Worm (Caenorhabditis elegans) whole organism, L1 larva: ENCODE results near the gene F12F6.7.

Experiments
- C04F5.9 ChIP-seq: sonication (generic microtip); optimal IDR thresholded peaks from 2 replicates; lab custom pipeline; 2016; ENCODE audit warnings: missing genetic modification characterization, missing compliant biosample characterization
- C16A3.4 ChIP-seq: fragments of 150-350 bp; optimal IDR thresholded peaks from 2 replicates; lab custom pipeline; 2014; ENCODE audit warnings: missing biosample characterization, missing genetic modification characterization
- C34B4.2 ChIP-seq: sonication (generic microtip); optimal IDR thresholded peaks from 2 replicates; lab custom pipeline; 2017; ENCODE audit warnings: mild to moderate bottlenecking, missing genetic modification characterization, missing compliant biosample characterization
- aha-1 ChIP-seq: fragments of 150-350 bp; optimal IDR thresholded peaks from 2 replicates; lab custom pipeline; 2014; ENCODE audit warnings: missing biosample characterization, missing genetic modification characterization
- aly-2 ChIP-seq: fragments of 150-350 bp; optimal IDR thresholded peaks from 2 replicates; lab custom pipeline; 2014; ENCODE audit warnings: missing biosample characterization, missing genetic modification characterization
- ama-1 ChIP-seq: fragments of 150-350 bp; optimal IDR thresholded peaks from 2 replicates; lab custom pipeline; 2014
- blmp-1 ChIP-seq: fragments of 150-350 bp; optimal IDR thresholded peaks from 2 replicates; lab custom pipeline; 2014; ENCODE audit warnings: missing biosample characterization, missing genetic modification characterization
- ceh-63 ChIP-seq: fragments of 200-800 bp; sonication (Bioruptor generic); optimal IDR thresholded peaks from 2 replicates; lab custom pipeline; 2018; ENCODE audit warnings: mild to moderate bottlenecking, missing genetic modification characterization, missing compliant biosample characterization
- dpl-1 ChIP-seq, 3 experiments: fragments of 150-350 bp in 2 of 3; sonication (generic microtip) in 1 of 3; optimal IDR thresholded peaks; 2 replicates each; lab custom pipeline; 2014 to 2017; ENCODE audit warnings: missing biosample characterization in 3 of 3, missing genetic modification characterization in 3 of 3, missing genetic modification reagents in 3 of 3
- dsc-1 ChIP-seq: sonication (generic microtip); optimal IDR thresholded peaks from 2 replicates; lab custom pipeline; 2016; ENCODE audit warnings: mild to moderate bottlenecking, missing genetic modification characterization, missing compliant biosample characterization
- efl-1 ChIP-seq, 4 experiments: fragments of 150-350 bp; optimal IDR thresholded peaks in 3 of 4; peaks in 1 of 4; 1 replicate in 1 of 4; 2 replicates in 3 of 4; lab custom pipeline; 2014; ENCODE audit warnings: missing biosample characterization in 2 of 4, missing genetic modification characterization in 2 of 4, missing genetic modification reagents in 2 of 4
- efl-3 ChIP-seq: fragments of 200-800 bp; sonication (Bioruptor generic); optimal IDR thresholded peaks from 2 replicates; lab custom pipeline; 2018; ENCODE audit warnings: mild to moderate bottlenecking, missing genetic modification characterization, missing compliant biosample characterization
- egl-13 ChIP-seq: sonication (generic microtip); optimal IDR thresholded peaks from 2 replicates; lab custom pipeline; 2016; ENCODE audit warnings: missing genotype, missing genetic modification reagents, missing genetic modification characterization, missing compliant biosample characterization
- egl-27 ChIP-seq, 2 experiments: fragments of 150-350 bp in 1 of 2; sonication (generic microtip); optimal IDR thresholded peaks; 3 replicates each; lab custom pipeline; 2017 to 2018; ENCODE audit warnings: missing biosample characterization in 2 of 2, missing genetic modification characterization in 2 of 2, missing genetic modification reagents in 2 of 2
- ets-5 ChIP-seq: fragments of 200-800 bp; sonication (Bioruptor generic); IDR thresholded peaks from 2 replicates; pipeline ENCODE4 v1.3.6; 2022; ENCODE audit warnings: missing genetic modification characterization, missing compliant biosample characterization
- fkh-10 ChIP-seq: sonication (generic microtip); optimal IDR thresholded peaks from 2 replicates; lab custom pipeline; 2017; ENCODE audit warnings: missing biosample characterization, missing genetic modification reagents, missing genetic modification characterization
- fkh-8 ChIP-seq: sonication (generic microtip); optimal IDR thresholded peaks from 2 replicates; lab custom pipeline; 2016; ENCODE audit warnings: mild to moderate bottlenecking, missing genetic modification characterization, missing compliant biosample characterization
- fos-1 ChIP-seq: fragments of 150-350 bp; optimal IDR thresholded peaks from 2 replicates; lab custom pipeline; 2014; ENCODE audit warnings: missing biosample characterization, missing genetic modification characterization
- hpl-2 ChIP-seq: fragments of 150-350 bp; optimal IDR thresholded peaks from 2 replicates; lab custom pipeline; 2014; ENCODE audit warnings: missing biosample characterization, missing genetic modification reagents, missing genetic modification characterization
- isw-1 ChIP-seq: fragments of 200-800 bp; sonication (Bioruptor generic); IDR thresholded peaks from 2 replicates; pipeline ENCODE4 v1.3.6; 2022; ENCODE audit warnings: missing genetic modification characterization, missing compliant biosample characterization
- jun-1 ChIP-seq: fragments of 150-350 bp; optimal IDR thresholded peaks from 2 replicates; lab custom pipeline; 2014; ENCODE audit warnings: missing biosample characterization, missing genetic modification reagents, missing genetic modification characterization
- lin-14 ChIP-seq: fragments of 200-800 bp; sonication (Bioruptor generic); optimal IDR thresholded peaks from 2 replicates; lab custom pipeline; 2018; ENCODE audit warnings: mild to moderate bottlenecking, missing genetic modification characterization, moderate library complexity, missing compliant biosample characterization
- lin-35 ChIP-seq, 2 experiments: fragments of 150-350 bp; optimal IDR thresholded peaks; 2 replicates each; lab custom pipeline; 2014; ENCODE audit warnings: missing biosample characterization in 2 of 2, missing genetic modification characterization in 2 of 2, missing genetic modification reagents in 2 of 2
- lin-39 ChIP-seq: fragments of 150-350 bp; optimal IDR thresholded peaks from 2 replicates; lab custom pipeline; 2014; ENCODE audit warnings: missing biosample characterization, missing genetic modification reagents, missing genetic modification characterization
- lir-3 ChIP-seq: sonication (generic microtip); optimal IDR thresholded peaks from 2 replicates; lab custom pipeline; 2016; ENCODE audit warnings: mild to moderate bottlenecking, missing genetic modification characterization, moderate library complexity, missing compliant biosample characterization; ENCODE audit not compliant: poor library complexity
- lsy-2 ChIP-seq, 2 experiments: fragments of 150-350 bp; optimal IDR thresholded peaks; 2 replicates each; lab custom pipeline; 2014; ENCODE audit warnings: missing biosample characterization in 2 of 2, missing genetic modification characterization in 2 of 2
- mef-2 ChIP-seq: fragments of 150-350 bp; optimal IDR thresholded peaks from 2 replicates; lab custom pipeline; 2014; ENCODE audit warnings: missing biosample characterization, missing genetic modification characterization
- mep-1 ChIP-seq: fragments of 150-350 bp; optimal IDR thresholded peaks from 2 replicates; lab custom pipeline; 2014; ENCODE audit warnings: missing biosample characterization, missing genetic modification characterization
- nhr-11 ChIP-seq: fragments of 150-350 bp; optimal IDR thresholded peaks from 2 replicates; lab custom pipeline; 2014; ENCODE audit warnings: missing biosample characterization, missing genetic modification characterization
- nhr-12 ChIP-seq: sonication (generic microtip); optimal IDR thresholded peaks from 2 replicates; lab custom pipeline; 2017; ENCODE audit warnings: missing biosample characterization, missing genetic modification characterization
- nhr-20 ChIP-seq: sonication (generic microtip); optimal IDR thresholded peaks from 2 replicates; lab custom pipeline; 2016; ENCODE audit warnings: mild to moderate bottlenecking, missing genetic modification characterization, missing compliant biosample characterization
- nhr-47 ChIP-seq: sonication (generic microtip); optimal IDR thresholded peaks from 2 replicates; lab custom pipeline; 2016; ENCODE audit warnings: mild to moderate bottlenecking, missing genetic modification characterization, moderate library complexity, missing compliant biosample characterization
- nhr-71 ChIP-seq: sonication (generic microtip); optimal IDR thresholded peaks from 2 replicates; lab custom pipeline; 2016; ENCODE audit warnings: mild to moderate bottlenecking, missing genetic modification characterization, moderate library complexity, missing compliant biosample characterization
- nhr-76 ChIP-seq: sonication (generic microtip); optimal IDR thresholded peaks from 2 replicates; lab custom pipeline; 2017; ENCODE audit warnings: missing biosample characterization, missing genetic modification characterization
- nhr-84 ChIP-seq: sonication (generic microtip); optimal IDR thresholded peaks from 2 replicates; lab custom pipeline; 2017; ENCODE audit warnings: missing biosample characterization, missing genetic modification characterization
- nhr-85 ChIP-seq: sonication (generic microtip); peaks from one replicate; lab custom pipeline; 2016; ENCODE audit warnings: missing genetic modification characterization, inconsistent platforms, missing compliant biosample characterization
- nhr-90 ChIP-seq: sonication (generic microtip); optimal IDR thresholded peaks from 2 replicates; lab custom pipeline; 2016; ENCODE audit warnings: mild to moderate bottlenecking, missing genetic modification characterization, missing compliant biosample characterization; ENCODE audit not compliant: poor library complexity
- pqm-1 ChIP-seq: sonication (generic microtip); optimal IDR thresholded peaks from 3 replicates; lab custom pipeline; 2017; ENCODE audit warnings: missing biosample characterization, missing genetic modification characterization
- rnt-1 ChIP-seq: sonication (generic microtip); optimal IDR thresholded peaks from 2 replicates; lab custom pipeline; 2016; ENCODE audit warnings: mild to moderate bottlenecking, missing genetic modification characterization, moderate library complexity, missing compliant biosample characterization
- tbx-2 ChIP-seq: sonication (generic microtip); optimal IDR thresholded peaks from 2 replicates; lab custom pipeline; 2016; ENCODE audit warnings: missing genetic modification characterization, missing compliant biosample characterization
- tlp-1 ChIP-seq: fragments of 150-350 bp; optimal IDR thresholded peaks from 2 replicates; lab custom pipeline; 2014; ENCODE audit warnings: missing biosample characterization, missing genetic modification characterization
- unc-130 ChIP-seq: fragments of 150-350 bp; optimal IDR thresholded peaks from 2 replicates; lab custom pipeline; 2017; ENCODE audit warnings: missing biosample characterization, missing genetic modification characterization, inconsistent platforms
- unc-86 ChIP-seq: sonication (generic microtip); optimal IDR thresholded peaks from 2 replicates; lab custom pipeline; 2016; ENCODE audit warnings: missing genetic modification characterization, missing compliant biosample characterization
- vab-15 ChIP-seq: sonication (generic microtip); optimal IDR thresholded peaks from 2 replicates; lab custom pipeline; 2017; ENCODE audit warnings: missing genotype, mild to moderate bottlenecking, missing genetic modification characterization, missing compliant biosample characterization
- ztf-11 ChIP-seq, 2 experiments: sonication (generic microtip); optimal IDR thresholded peaks; 2 replicates each; lab custom pipeline; 2016 to 2017; ENCODE audit warnings: missing genetic modification characterization in 2 of 2, missing biosample characterization in 1 of 2, missing compliant biosample characterization in 1 of 2

F12F6.7 gene

DNA sequence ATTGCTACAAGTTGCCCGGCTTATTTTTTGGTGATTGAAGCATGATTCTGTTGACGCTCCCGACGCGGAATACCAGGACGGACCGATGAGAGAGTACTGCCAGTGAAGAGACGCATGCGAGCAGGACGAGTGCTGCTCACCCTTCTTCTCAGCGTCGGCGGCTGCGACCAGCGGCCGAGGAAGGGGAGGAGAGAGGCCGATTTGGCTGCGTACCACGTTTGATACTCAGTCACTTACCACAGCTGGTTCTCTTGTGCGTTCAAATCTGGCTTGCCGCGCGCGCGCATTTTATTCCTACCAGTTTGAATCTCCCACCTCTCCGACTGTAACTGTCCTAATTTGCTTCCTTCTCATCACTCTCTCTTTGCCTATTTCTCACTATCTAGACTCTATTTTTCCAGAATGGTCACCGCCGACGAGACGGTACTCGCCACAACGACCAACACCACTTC is 37.4 kb downstream of the F12F6.7 start, which contains the start of gene mep-1 (continued):
- TF ChIP-seq egl-13: peak; percentile 49
- TF ChIP-seq nhr-84 (tag; lab: Kevin White, UChicago): no peak
- TF ChIP-seq lsy-2 (tag; optimal IDR thresholded peaks at IDR 0.05; lab: Kevin White, UChicago): peak; percentile 59 to 74
- TF ChIP-seq C34B4.2 (tag; lab: Kevin White, UChicago): no peak
- TF ChIP-seq C04F5.9 (tag; lab: Kevin White, UChicago): peak; percentile 11
- TF ChIP-seq jun-1 (tag; lab: Kevin White, UChicago): no peak
- TF ChIP-seq fkh-8 (tag; lab: Kevin White, UChicago): peak; percentile 84
- TF ChIP-seq aha-1 (tag; lab: Kevin White, UChicago): peak; percentile 33
- peak; percentile 3 for TF ChIP-seq unc-130 (tag; lab: Kevin White, UChicago)
- TF ChIP-seq tbx-2: peak; percentile 33
- TF ChIP-seq blmp-1: no peak
- TF ChIP-seq nhr-71 (tag; lab: Kevin White, UChicago): peak; percentile 73
- TF ChIP-seq isw-1 (GFP tag; lab: Robert Waterston, UW): peak; percentile 38; the same call in 1 of the 2 replicates
- TF ChIP-seq rnt-1 (tag; lab: Kevin White, UChicago): peak; percentile 87
- TF ChIP-seq nhr-90 (tag; lab: Kevin White, UChicago): peak; percentile 30
- peak; percentile 60 to 62 for TF ChIP-seq efl-1 (optimal IDR thresholded peaks at IDR 0.05; lab: Kevin White, UChicago)
- TF ChIP-seq efl-1 (GFP tag; optimal IDR thresholded peaks at IDR 0.05 in 1 of 2; lab: Kevin White, UChicago): peak; percentile 47 to 92
- TF ChIP-seq nhr-76: no peak
- no peak for TF ChIP-seq lin-39 (tag; lab: Kevin White, UChicago)
- TF ChIP-seq ztf-11 (tag; optimal IDR thresholded peaks at IDR 0.05; lab: Kevin White, UChicago): peak in 1 of 2 experiments; percentile 49
- TF ChIP-seq mep-1 (tag; lab: Kevin White, UChicago): peak; percentile 65
- TF ChIP-seq aly-2 (tag; lab: Kevin White, UChicago): peak; percentile 8
- TF ChIP-seq nhr-20: peak; percentile 54
- TF ChIP-seq dpl-1 (GFP tag; optimal IDR thresholded peaks at IDR 0.05; lab: Kevin White, UChicago): peak; percentile 59 to 69 (median 68)
- no peak for TF ChIP-seq pqm-1
- peak; percentile 20 for TF ChIP-seq mef-2
- peak; percentile 42 for TF ChIP-seq C16A3.4
- TF ChIP-seq ama-1 (lab: Kevin White, UChicago): peak; percentile 20
- TF ChIP-seq lir-3 (tag; lab: Kevin White, UChicago): peak; percentile 95
- no peak for TF ChIP-seq hpl-2

DNA sequence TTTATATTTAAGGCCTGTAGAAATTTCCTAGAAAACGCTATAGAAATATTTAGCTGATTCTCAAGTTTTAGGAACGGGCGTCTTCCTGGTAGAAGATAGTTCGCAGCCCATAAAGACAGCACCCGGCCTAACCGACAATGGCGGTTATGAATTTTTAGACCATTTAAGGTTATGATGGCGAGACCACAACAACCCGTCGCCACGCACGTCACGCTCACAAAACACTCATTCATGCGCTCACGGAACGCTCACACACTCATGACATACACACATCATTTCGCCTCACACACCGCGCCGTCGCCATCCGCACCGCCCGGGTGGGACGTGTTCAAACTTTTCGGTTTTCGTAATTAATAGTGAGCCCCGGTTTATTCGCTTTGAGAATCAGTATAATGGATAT is 37.9 kb downstream of the F12F6.7 start:
- TF ChIP-seq nhr-85 (tag; lab: Kevin White, UChicago) (peak; percentile 46), nhr-47 (tag; lab: Kevin White, UChicago) (no peak), pqm-1 (no peak), efl-1 (optimal IDR thresholded peaks at IDR 0.05; lab: Kevin White, UChicago) (no peak), efl-1 (GFP tag; optimal IDR thresholded peaks at IDR 0.05 in 1 of 2; lab: Kevin White, UChicago) (peak in 1 of 2 experiments; percentile 45), lin-35 (GFP tag; optimal IDR thresholded peaks at IDR 0.05; lab: Kevin White, UChicago) (peak in 1 of 2 experiments; percentile 7), blmp-1 (peak; percentile 7), mef-2 (no peak)

DNA sequence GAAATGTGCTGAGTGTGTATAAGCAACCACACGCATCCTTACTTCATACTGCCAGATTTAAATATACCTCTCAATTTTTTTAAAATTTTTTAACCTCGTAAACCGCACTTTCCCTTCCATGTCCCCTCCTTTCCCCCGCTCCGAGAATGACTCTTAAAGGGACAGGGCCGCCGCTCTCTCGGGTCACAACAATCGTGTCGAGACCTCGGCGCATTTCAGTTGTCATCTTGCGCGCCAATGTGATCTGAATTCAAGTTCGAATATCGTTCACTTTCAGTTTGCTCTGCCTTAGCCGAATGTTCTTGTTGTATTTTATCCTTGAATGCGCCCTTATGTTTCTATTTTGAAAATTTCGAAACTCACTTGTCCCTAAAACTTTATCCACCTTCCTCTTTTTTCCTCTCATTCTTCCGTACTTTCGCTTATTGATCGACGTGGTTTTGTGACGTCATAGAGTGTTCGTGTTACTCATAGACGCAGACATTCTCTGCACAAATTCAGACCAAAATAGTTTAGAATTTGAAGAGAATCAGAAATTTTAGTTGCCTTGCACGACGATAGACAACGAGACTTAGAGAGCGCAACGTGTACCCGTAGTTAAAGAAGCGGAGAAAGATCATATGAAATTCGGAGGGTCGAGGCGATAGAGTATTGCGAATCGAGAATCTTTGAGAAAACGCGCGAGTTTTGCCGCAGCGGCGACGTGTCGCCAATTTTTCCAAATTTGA is 39.2 kb downstream of the F12F6.7 start:
- TF ChIP-seq ets-5 (GFP tag; lab: Robert Waterston, UW) (no peak), mef-2 (peak; percentile 29), ztf-11 (tag; optimal IDR thresholded peaks at IDR 0.05; lab: Kevin White, UChicago) (no peak), fkh-10 (GFP tag; lab: Kevin White, UChicago) (peak; percentile 27), nhr-47 (tag; lab: Kevin White, UChicago) (peak; percentile 80), lsy-2 (tag; optimal IDR thresholded peaks at IDR 0.05; lab: Kevin White, UChicago) (peak; percentile 71 to 78), nhr-20 (peak; percentile 82), egl-27 (tag; optimal IDR thresholded peaks at IDR 0.05; lab: Kevin White, UChicago) (peak in 1 of 2 experiments; percentile 32), unc-86 (tag; lab: Kevin White, UChicago) (peak; percentile 39), fos-1 (tag; lab: Kevin White, UChicago) (peak; percentile 74), lin-35 (GFP tag; optimal IDR thresholded peaks at IDR 0.05; lab: Kevin White, UChicago) (peak; percentile 28 to 79), aly-2 (tag; lab: Kevin White, UChicago) (peak; percentile 68), vab-15 (tag; lab: Kevin White, UChicago) (peak; percentile 4), nhr-12 (tag; lab: Kevin White, UChicago) (no peak), efl-1 (optimal IDR thresholded peaks at IDR 0.05; lab: Kevin White, UChicago) (peak; percentile 76 to 88), efl-1 (GFP tag; optimal IDR thresholded peaks at IDR 0.05 in 1 of 2; lab: Kevin White, UChicago) (peak; percentile 39 to 90), mep-1 (tag; lab: Kevin White, UChicago) (peak; percentile 98), efl-3 (no peak), nhr-11 (tag; lab: Kevin White, UChicago) (peak; percentile 70), tlp-1 (tag; lab: Kevin White, UChicago) (no peak), lin-14 (GFP tag; lab: Kevin White, UChicago) (peak; percentile 95), dsc-1 (tag; lab: Kevin White, UChicago) (peak; percentile 57), tbx-2 (peak; percentile 79), rnt-1 (tag; lab: Kevin White, UChicago) (peak; percentile 74), nhr-85 (tag; lab: Kevin White, UChicago) (peak; percentile 95), jun-1 (tag; lab: Kevin White, UChicago) (peak; percentile 77), ceh-63 (GFP tag; lab: Kevin White, UChicago) (no peak)
